Worm (Caenorhabditis elegans) whole organism, late embryonic: ENCODE data around the gene W05H7.1.
A peak's percentile ranks its signal among the peaks of the same experiment; 100 is the strongest.

Experiments used
- C08G9.2 ChIP-seq: sonication (generic microtip); optimal IDR thresholded peaks from 2 replicates; lab custom pipeline; 2016; ENCODE audit warnings: mild to moderate bottlenecking, missing genetic modification characterization, moderate library complexity, missing compliant biosample characterization
- C38D4.7 ChIP-seq: fragments of 200-800 bp; sonication (Bioruptor generic); optimal IDR thresholded peaks from 2 replicates; lab custom pipeline; 2018; ENCODE audit warnings: mild to moderate bottlenecking, missing genetic modification characterization, moderate library complexity, missing compliant biosample characterization
- F13H6.1 ChIP-seq: sonication (generic microtip); optimal IDR thresholded peaks from 2 replicates; lab custom pipeline; 2016; ENCODE audit warnings: missing genetic modification characterization, missing compliant biosample characterization
- T23F11.4 ChIP-seq: fragments of 200-800 bp; sonication (Bioruptor generic); optimal IDR thresholded peaks from 2 replicates; lab custom pipeline; 2018; ENCODE audit warnings: mild to moderate bottlenecking, missing genetic modification characterization, missing compliant biosample characterization
- ama-1 ChIP-seq: fragments of 150-350 bp; optimal IDR thresholded peaks from 2 replicates; lab custom pipeline; 2014
- ceh-14 ChIP-seq: sonication (generic microtip); optimal IDR thresholded peaks from 2 replicates; lab custom pipeline; 2016; ENCODE audit warnings: missing genotype, missing genetic modification characterization, missing compliant biosample characterization
- ceh-19 ChIP-seq: fragments of 200-800 bp; sonication (Bioruptor generic); optimal IDR thresholded peaks from 2 replicates; lab custom pipeline; 2018; ENCODE audit warnings: mild to moderate bottlenecking, missing genetic modification characterization, missing compliant biosample characterization
- ceh-24 ChIP-seq: sonication (generic microtip); optimal IDR thresholded peaks from 2 replicates; lab custom pipeline; 2016; ENCODE audit warnings: mild to moderate bottlenecking, missing genetic modification characterization, missing compliant biosample characterization
- ceh-31 ChIP-seq: sonication (generic microtip); optimal IDR thresholded peaks from 2 replicates; lab custom pipeline; 2016; ENCODE audit warnings: missing genetic modification characterization, missing compliant biosample characterization
- ceh-34 ChIP-seq: sonication (generic microtip); optimal IDR thresholded peaks from 2 replicates; lab custom pipeline; 2016; ENCODE audit warnings: mild to moderate bottlenecking, missing genetic modification characterization, missing compliant biosample characterization
- ceh-45 ChIP-seq: fragments of 200-800 bp; sonication (Bioruptor generic); IDR thresholded peaks from 2 replicates; pipeline ENCODE4 v1.3.6; 2022; ENCODE audit warnings: missing genetic modification reagents, missing genetic modification characterization, missing compliant biosample characterization
- ceh-48 ChIP-seq: sonication (generic microtip); optimal IDR thresholded peaks from 2 replicates; lab custom pipeline; 2016; ENCODE audit warnings: missing genetic modification characterization, inconsistent platforms, missing compliant biosample characterization
- ceh-6 ChIP-seq: fragments of 200-800 bp; sonication (Bioruptor generic); optimal IDR thresholded peaks from 2 replicates; lab custom pipeline; 2018; ENCODE audit warnings: mild to moderate bottlenecking, missing genetic modification characterization, missing compliant biosample characterization
- ceh-9 ChIP-seq: sonication (generic microtip); optimal IDR thresholded peaks from 2 replicates; lab custom pipeline; 2016; ENCODE audit warnings: mild to moderate bottlenecking, missing genetic modification characterization, inconsistent platforms, missing compliant biosample characterization
- che-1 ChIP-seq: sonication (generic microtip); optimal IDR thresholded peaks from 2 replicates; lab custom pipeline; 2016; ENCODE audit warnings: mild to moderate bottlenecking, missing genetic modification characterization, missing compliant biosample characterization
- dve-1 ChIP-seq: sonication (generic microtip); optimal IDR thresholded peaks from 2 replicates; lab custom pipeline; 2017; ENCODE audit warnings: antibody characterized with exemption, mild to moderate bottlenecking, missing genetic modification characterization, missing compliant biosample characterization
- elt-4 ChIP-seq: sonication (generic microtip); optimal IDR thresholded peaks from 2 replicates; lab custom pipeline; 2016; ENCODE audit warnings: missing genetic modification characterization, missing compliant biosample characterization
- ets-4 ChIP-seq: sonication (generic microtip); optimal IDR thresholded peaks from 2 replicates; lab custom pipeline; 2016; ENCODE audit warnings: missing genetic modification characterization, missing compliant biosample characterization
- eyg-1 ChIP-seq: sonication (generic microtip); optimal IDR thresholded peaks from 2 replicates; lab custom pipeline; 2016; ENCODE audit warnings: missing genotype, missing genetic modification characterization, missing compliant biosample characterization
- fkh-10 ChIP-seq: fragments of 150-350 bp; optimal IDR thresholded peaks from 2 replicates; lab custom pipeline; 2014; ENCODE audit warnings: missing biosample characterization, missing genetic modification reagents, missing genetic modification characterization
- fkh-6 ChIP-seq: sonication (generic microtip); optimal IDR thresholded peaks from 2 replicates; lab custom pipeline; 2016; ENCODE audit warnings: missing genetic modification characterization, missing compliant biosample characterization
- gmeb-2 ChIP-seq: sonication (generic microtip); optimal IDR thresholded peaks from 2 replicates; lab custom pipeline; 2016; ENCODE audit warnings: missing genetic modification characterization, inconsistent platforms, missing compliant biosample characterization
- hlh-13 ChIP-seq: fragments of 200-800 bp; sonication (Bioruptor generic); optimal IDR thresholded peaks from 2 replicates; lab custom pipeline; 2018; ENCODE audit warnings: mild to moderate bottlenecking, missing genetic modification characterization, missing compliant biosample characterization
- hlh-30 ChIP-seq: sonication (generic microtip); optimal IDR thresholded peaks from 2 replicates; lab custom pipeline; 2017; ENCODE audit warnings: antibody characterized with exemption, missing genetic modification characterization, missing compliant biosample characterization; ENCODE audit not compliant: insufficient read depth
- hlh-6 ChIP-seq: sonication (generic microtip); optimal IDR thresholded peaks from 2 replicates; lab custom pipeline; 2016; ENCODE audit warnings: missing genotype, missing genetic modification characterization, missing compliant biosample characterization
- hlh-8 ChIP-seq: sonication (generic microtip); optimal IDR thresholded peaks from 2 replicates; lab custom pipeline; 2016; ENCODE audit warnings: missing genotype, missing genetic modification characterization, missing compliant biosample characterization
- madf-2 ChIP-seq: sonication (generic microtip); optimal IDR thresholded peaks from 2 replicates; lab custom pipeline; 2017; ENCODE audit warnings: missing genetic modification characterization, missing compliant biosample characterization
- nfya-1 ChIP-seq: sonication (generic microtip); optimal IDR thresholded peaks from 2 replicates; lab custom pipeline; 2017; ENCODE audit warnings: missing genetic modification characterization, mild to moderate bottlenecking, missing compliant biosample characterization, antibody characterized with exemption, moderate library complexity
- npax-4 ChIP-seq: sonication (generic microtip); optimal IDR thresholded peaks from 2 replicates; lab custom pipeline; 2016; ENCODE audit warnings: missing genetic modification characterization, missing compliant biosample characterization
- odd-2 ChIP-seq: sonication (generic microtip); optimal IDR thresholded peaks from 2 replicates; lab custom pipeline; 2017; ENCODE audit warnings: antibody characterized with exemption, mild to moderate bottlenecking, missing genetic modification characterization, missing compliant biosample characterization
- pat-9 ChIP-seq: fragments of 200-800 bp; sonication (Bioruptor generic); optimal IDR thresholded peaks from 2 replicates; lab custom pipeline; 2018; ENCODE audit warnings: mild to moderate bottlenecking, missing genetic modification characterization, moderate library complexity, missing compliant biosample characterization
- pha-2 ChIP-seq: sonication (generic microtip); optimal IDR thresholded peaks from 2 replicates; lab custom pipeline; 2017; ENCODE audit warnings: mild to moderate bottlenecking, missing genetic modification characterization, missing compliant biosample characterization
- ref-2 ChIP-seq: sonication (generic microtip); optimal IDR thresholded peaks from 2 replicates; lab custom pipeline; 2016; ENCODE audit warnings: missing genetic modification characterization, missing compliant biosample characterization
- rnt-1 ChIP-seq: sonication (generic microtip); optimal IDR thresholded peaks from 2 replicates; lab custom pipeline; 2016; ENCODE audit warnings: missing genetic modification characterization, missing compliant biosample characterization
- sdc-2 ChIP-seq: sonication (generic microtip); optimal IDR thresholded peaks from 2 replicates; lab custom pipeline; 2016; ENCODE audit warnings: missing genotype, missing genetic modification characterization, missing compliant biosample characterization
- sox-2 ChIP-seq: fragments of 200-800 bp; sonication (Bioruptor generic); IDR thresholded peaks from 2 replicates; pipeline ENCODE4 v1.3.6; 2022; ENCODE audit warnings: missing genetic modification reagents, missing genetic modification characterization, missing compliant biosample characterization
- sox-4 ChIP-seq: sonication (generic microtip); optimal IDR thresholded peaks from 2 replicates; lab custom pipeline; 2017; ENCODE audit warnings: mild to moderate bottlenecking, missing genetic modification characterization, inconsistent platforms, missing compliant biosample characterization
- tbx-2 ChIP-seq: sonication (generic microtip); optimal IDR thresholded peaks from 2 replicates; lab custom pipeline; 2016; ENCODE audit warnings: missing genetic modification characterization, missing compliant biosample characterization
- unc-42 ChIP-seq: sonication (generic microtip); optimal IDR thresholded peaks from 2 replicates; lab custom pipeline; 2016; ENCODE audit warnings: missing genotype, missing genetic modification characterization, missing compliant biosample characterization
- unc-55 ChIP-seq: sonication (generic microtip); optimal IDR thresholded peaks from 2 replicates; lab custom pipeline; 2017; ENCODE audit warnings: missing biosample characterization, missing genetic modification reagents, missing genetic modification characterization

The W05H7.1 gene

DNA sequence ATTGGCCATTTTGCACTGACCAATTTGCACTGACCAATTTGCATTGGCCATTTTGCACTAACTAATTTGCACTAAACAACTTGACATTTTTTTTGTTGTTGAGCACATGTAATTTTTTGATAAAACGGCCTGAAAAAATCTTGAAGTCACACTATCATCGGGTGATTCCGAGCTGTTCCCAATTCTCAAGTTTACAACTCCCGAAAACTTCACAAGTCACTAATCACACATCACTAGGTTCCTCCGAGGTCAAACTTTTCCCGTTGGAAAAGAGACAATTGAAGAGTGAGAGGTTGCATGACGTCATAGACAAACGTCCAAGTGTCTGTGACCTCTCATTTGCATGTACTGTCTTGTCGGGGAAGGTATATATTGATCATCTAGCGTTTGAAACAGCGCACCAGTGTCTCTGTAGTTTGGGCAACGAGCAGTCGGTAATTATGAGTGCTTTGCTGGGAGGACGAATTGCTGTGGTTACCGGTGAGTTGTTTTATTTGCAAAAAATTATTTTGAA is 35.6 kb downstream of the W05H7.1 start, which contains the start of the genes D1005.10 and dhs-25:
Gene D1005.10, minus strand, starts transcription at position 51 of the 514 bp plus-strand sequence.
Gene dhs-25, plus strand, starts transcription at position 398 of the 514 bp plus-strand sequence.
- TF ChIP-seq hlh-30: peak; percentile 9
- peak; percentile 39 for TF ChIP-seq sdc-2
- no peak for TF ChIP-seq che-1 (tag; lab: Kevin White, UChicago)
- TF ChIP-seq nfya-1 (tag; lab: Kevin White, UChicago): peak; percentile 12
- no peak for TF ChIP-seq elt-4 (tag; lab: Kevin White, UChicago)
- TF ChIP-seq tbx-2 (tag; lab: Kevin White, UChicago): peak; percentile 7
- TF ChIP-seq unc-55 (GFP tag; lab: Kevin White, UChicago): peak; percentile 44

ce11 chrX:1487096-1487495 is 36.5 kb downstream of the W05H7.1 start:
- TF ChIP-seq ref-2 (no peak), ama-1 (lab: Kevin White, UChicago) (no peak), elt-4 (tag; lab: Kevin White, UChicago) (no peak), pha-2 (tag; lab: Kevin White, UChicago) (no peak), gmeb-2 (no peak), sox-4 (tag; lab: Kevin White, UChicago) (no peak), fkh-6 (tag; lab: Kevin White, UChicago) (no peak)

DNA sequence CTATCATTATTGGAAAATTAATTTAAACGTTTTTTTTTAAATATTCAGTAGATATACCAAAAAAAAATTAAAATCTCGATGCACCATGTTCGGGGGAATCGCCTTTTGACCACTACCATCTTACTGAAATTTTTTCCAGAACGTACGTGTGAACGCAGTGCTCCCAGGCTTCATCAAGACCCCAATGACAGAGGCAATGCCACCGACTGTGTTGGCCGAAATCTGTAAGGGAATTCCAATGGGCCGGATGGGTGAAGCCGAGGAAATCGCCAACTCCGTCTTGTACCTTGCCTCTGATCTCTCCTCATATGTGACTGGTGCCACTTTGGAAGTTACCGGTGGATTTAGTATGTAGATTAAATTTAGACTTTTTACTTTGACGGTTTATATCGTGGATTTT is 38.2 kb downstream of the W05H7.1 start:
- TF ChIP-seq ceh-24 (no peak), ceh-14 (tag; lab: Kevin White, UChicago) (no peak), sox-2 (GFP tag; lab: Robert Waterston, UW) (no peak), pat-9 (tag; lab: Kevin White, UChicago) (no peak), rnt-1 (tag; lab: Kevin White, UChicago) (no peak), elt-4 (tag; lab: Kevin White, UChicago) (no peak), ceh-48 (tag; lab: Kevin White, UChicago) (no peak), ceh-19 (GFP tag; lab: Kevin White, UChicago) (no peak), hlh-6 (no peak), pha-2 (tag; lab: Kevin White, UChicago) (no peak), fkh-10 (no peak), gmeb-2 (no peak), C08G9.2 (tag; lab: Kevin White, UChicago) (no peak), madf-2 (tag; lab: Kevin White, UChicago) (no peak), ceh-45 (GFP tag; lab: Robert Waterston, UW) (no peak), ceh-31 (no peak), ets-4 (tag; lab: Kevin White, UChicago) (no peak), odd-2 (no peak), ref-2 (no peak)

ce11 chrX:1489574-1489973 is 39.0 kb downstream of the W05H7.1 start:
- TF ChIP-seq hlh-8 (tag; lab: Kevin White, UChicago) (no peak), ceh-45 (GFP tag; lab: Robert Waterston, UW) (no peak), ceh-34 (tag; lab: Kevin White, UChicago) (no peak), tbx-2 (tag; lab: Kevin White, UChicago) (no peak), ceh-6 (GFP tag; lab: Kevin White, UChicago) (no peak), hlh-13 (GFP tag; lab: Kevin White, UChicago) (no peak), sox-4 (tag; lab: Kevin White, UChicago) (no peak), unc-42 (no peak), madf-2 (tag; lab: Kevin White, UChicago) (no peak), ceh-9 (tag; lab: Kevin White, UChicago) (no peak), dve-1 (tag; lab: Kevin White, UChicago) (no peak), C38D4.7 (GFP tag; lab: Kevin White, UChicago) (no peak), ref-2 (no peak), npax-4 (tag; lab: Kevin White, UChicago) (no peak), pha-2 (tag; lab: Kevin White, UChicago) (no peak), C08G9.2 (tag; lab: Kevin White, UChicago) (no peak), ceh-14 (tag; lab: Kevin White, UChicago) (no peak), T23F11.4 (no peak), F13H6.1 (tag; lab: Kevin White, UChicago) (no peak), eyg-1 (tag; lab: Kevin White, UChicago) (no peak)
